Fruit fly (Drosophila melanogaster) whole organism, prepupa: ENCODE data around the gene CG3397.

ENCODE experiments used
- CG10631 ChIP-seq: fragments of 200-800 bp; sonication (Bioruptor generic); optimal IDR thresholded peaks from 2 replicates; lab custom pipeline; 2016; ENCODE audit warnings: missing biosample characterization, missing genetic modification characterization
- CG11902 ChIP-seq: fragments of 200-800 bp; sonication (Bioruptor generic); optimal IDR thresholded peaks from 3 replicates; lab custom pipeline; 2016; ENCODE audit warnings: missing biosample characterization, missing genetic modification characterization
- CG16779 ChIP-seq: fragments of 200-800 bp; sonication (Bioruptor generic); optimal IDR thresholded peaks from 3 replicates; lab custom pipeline; 2017; ENCODE audit warnings: missing biosample characterization, mild to moderate bottlenecking, missing genetic modification characterization
- CG31627 ChIP-seq: fragments of 200-800 bp; sonication (Bioruptor generic); optimal IDR thresholded peaks from 3 replicates; lab custom pipeline; 2016; ENCODE audit warnings: missing biosample characterization, missing genetic modification characterization
- CG3919 ChIP-seq: fragments of 200-800 bp; sonication (Bioruptor generic); optimal IDR thresholded peaks from 3 replicates; lab custom pipeline; 2016; ENCODE audit warnings: missing biosample characterization, missing genetic modification characterization
- CG4318 ChIP-seq: fragments of 200-800 bp; sonication (Bioruptor generic); optimal IDR thresholded peaks from 3 replicates; lab custom pipeline; 2017; ENCODE audit warnings: missing biosample characterization, mild to moderate bottlenecking, missing genetic modification characterization
- CG7368 ChIP-seq: fragments of 200-800 bp; sonication (Bioruptor generic); optimal IDR thresholded peaks from 3 replicates; lab custom pipeline; 2016; ENCODE audit warnings: missing biosample characterization, missing genetic modification characterization
- Ets21C ChIP-seq: fragments of 200-800 bp; sonication (Bioruptor generic); optimal IDR thresholded peaks from 3 replicates; lab custom pipeline; 2016; ENCODE audit warnings: missing biosample characterization, missing genetic modification characterization
- svp ChIP-seq: fragments of 200-800 bp; sonication (Bioruptor generic); peaks from one replicate; lab custom pipeline; 2016; ENCODE audit warnings: missing biosample characterization, missing genetic modification characterization

- TF ChIP-seq CG11902 (GFP tag; lab: Kevin White, UChicago) = no peak
- TF ChIP-seq svp (GFP tag; lab: Kevin White, UChicago) = peak; percentile 46
- no peak for TF ChIP-seq CG16779 (tag; lab: Kevin White, UChicago)
- TF ChIP-seq CG31627 (GFP tag; lab: Kevin White, UChicago) = no peak
- no peak for TF ChIP-seq CG7368 (GFP tag; lab: Kevin White, UChicago)
- no peak for TF ChIP-seq Ets21C (GFP tag; lab: Kevin White, UChicago)
- TF ChIP-seq CG4318 (GFP tag; lab: Kevin White, UChicago) = no peak
- TF ChIP-seq CG10631 (GFP tag; lab: Kevin White, UChicago) = no peak
- no peak for TF ChIP-seq CG3919 (GFP tag; lab: Kevin White, UChicago)
Observed at dm6 chr3R:12032842-12033241, 48.5 kb upstream of the CG3397 start, which contains the start of gene ssp5.
